Fruit fly (Drosophila melanogaster) whole organism, embryonic: ENCODE measurements around the gene E23.

Experiments used
- Adf1 ChIP-seq: fragments of 200-800 bp; sonication (Bioruptor generic); IDR thresholded peaks from 2 replicates; pipeline ENCODE4 v1.3.6; 2022; ENCODE audit warnings: missing biosample characterization, missing genetic modification characterization
- Atf6 ChIP-seq: fragments of 200-800 bp; sonication (Bioruptor generic); IDR thresholded peaks from 2 replicates; pipeline ENCODE4 v1.3.6; 2022; ENCODE audit warnings: missing biosample characterization, missing genetic modification characterization
- CG10267 ChIP-seq: fragments of 200-800 bp; sonication (Bioruptor generic); optimal IDR thresholded peaks from 2 replicates; lab custom pipeline; 2018; ENCODE audit warnings: missing biosample characterization, mild to moderate bottlenecking, missing genetic modification characterization, moderate library complexity
- CG10959 ChIP-seq: fragments of 200-800 bp; sonication (Bioruptor generic); IDR thresholded peaks from 2 replicates; pipeline ENCODE4 v1.3.6; 2022; ENCODE audit warnings: missing biosample characterization, missing genetic modification characterization
- CG11247 ChIP-seq: fragments of 200-800 bp; sonication (Bioruptor generic); IDR thresholded peaks from 2 replicates; pipeline ENCODE4 v1.3.6; 2022; ENCODE audit warnings: missing biosample characterization, missing genetic modification characterization
- CG11456 ChIP-seq: fragments of 200-800 bp; sonication (Bioruptor generic); IDR thresholded peaks from 3 replicates; pipeline ENCODE4 v1.3.6; 2022; ENCODE audit warnings: missing biosample characterization, missing genetic modification characterization
- CG12071 ChIP-seq: fragments of 200-800 bp; sonication (Bioruptor generic); optimal IDR thresholded peaks from 3 replicates; lab custom pipeline; 2018; ENCODE audit warnings: missing biosample characterization, mild to moderate bottlenecking, missing genetic modification characterization
- CG12219 ChIP-seq: fragments of 200-800 bp; sonication (Bioruptor generic); optimal IDR thresholded peaks from 3 replicates; lab custom pipeline; 2018; ENCODE audit warnings: missing biosample characterization, mild to moderate bottlenecking, missing genetic modification characterization
- CG12391 ChIP-seq: fragments of 200-800 bp; sonication (Bioruptor generic); optimal IDR thresholded peaks from 3 replicates; lab custom pipeline; 2018; ENCODE audit warnings: missing biosample characterization, mild to moderate bottlenecking, missing genetic modification characterization, moderate library complexity
- CG16813 ChIP-seq: fragments of 200-800 bp; sonication (Bioruptor generic); IDR thresholded peaks from 3 replicates; pipeline ENCODE4 v1.3.6; 2022; ENCODE audit warnings: missing biosample characterization, missing genetic modification characterization; ENCODE audit not compliant: partially characterized antibody
- CG18599 ChIP-seq: fragments of 200-800 bp; sonication (Bioruptor generic); optimal IDR thresholded peaks from 3 replicates; lab custom pipeline; 2017; ENCODE audit warnings: missing biosample characterization, missing genetic modification characterization, mild to moderate bottlenecking, moderate library complexity, missing genetic modification reagents
- CG2120 ChIP-seq: fragments of 200-800 bp; sonication (Bioruptor generic); optimal IDR thresholded peaks from 3 replicates; lab custom pipeline; 2016; ENCODE audit warnings: missing biosample characterization, missing genetic modification characterization
- CG33213 ChIP-seq: fragments of 200-800 bp; sonication (Bioruptor generic); optimal IDR thresholded peaks from 3 replicates; lab custom pipeline; 2016; ENCODE audit warnings: missing biosample characterization, missing genetic modification characterization
- CG3407 ChIP-seq: fragments of 200-800 bp; sonication (Bioruptor generic); optimal IDR thresholded peaks from 2 replicates; lab custom pipeline; 2018; ENCODE audit warnings: missing biosample characterization, mild to moderate bottlenecking, missing genetic modification characterization
- CG7786 ChIP-seq: fragments of 200-800 bp; sonication (Bioruptor generic); optimal IDR thresholded peaks from 2 replicates; lab custom pipeline; 2016; ENCODE audit warnings: missing biosample characterization, missing genetic modification characterization
- CG8359 ChIP-seq: fragments of 200-800 bp; sonication (Bioruptor generic); optimal IDR thresholded peaks from 2 replicates; lab custom pipeline; 2017; ENCODE audit warnings: missing biosample characterization, mild to moderate bottlenecking, missing genetic modification characterization, borderline replicate concordance
- CG8765 ChIP-seq: fragments of 200-800 bp; sonication (Bioruptor generic); IDR thresholded peaks from 2 replicates; pipeline ENCODE4 v1.3.6; 2022; ENCODE audit warnings: missing biosample characterization, missing genetic modification characterization
- CG8944 ChIP-seq: fragments of 200-800 bp; sonication (Bioruptor generic); optimal IDR thresholded peaks from 3 replicates; lab custom pipeline; 2016; ENCODE audit warnings: missing biosample characterization, missing genetic modification characterization
- CG9437 ChIP-seq: fragments of 200-800 bp; sonication (Bioruptor generic); optimal IDR thresholded peaks from 2 replicates; lab custom pipeline; 2018; ENCODE audit warnings: missing biosample characterization, mild to moderate bottlenecking, missing genetic modification characterization
- CG9932 ChIP-seq: fragments of 200-800 bp; sonication (Bioruptor generic); IDR thresholded peaks from 2 replicates; pipeline ENCODE4 v1.3.6; 2022; ENCODE audit warnings: missing biosample characterization, missing genetic modification characterization
- CTCF ChIP-seq: fragments of 200-800 bp; sonication (Bioruptor generic); optimal IDR thresholded peaks from 2 replicates; lab custom pipeline; 2017; ENCODE audit warnings: missing biosample characterization, mild to moderate bottlenecking, missing genetic modification characterization, moderate library complexity
- Deaf1 ChIP-seq: fragments of 200-800 bp; optimal IDR thresholded peaks from 3 replicates; lab custom pipeline; 2019; ENCODE audit warnings: missing biosample characterization, mild to moderate bottlenecking, missing genetic modification characterization, moderate library complexity
- Dip2 ChIP-seq: fragments of 200-800 bp; sonication (Bioruptor generic); IDR thresholded peaks from 2 replicates; pipeline ENCODE4 v1.3.6; 2022; ENCODE audit warnings: missing biosample characterization, missing genetic modification characterization
- Doc3 ChIP-seq: fragments of 200-800 bp; sonication (Bioruptor generic); IDR thresholded peaks from 3 replicates; pipeline ENCODE4 v1.3.6; 2022; ENCODE audit warnings: missing biosample characterization, missing genetic modification characterization; ENCODE audit not compliant: partially characterized antibody
- HmgZ ChIP-seq: fragments of 200-800 bp; sonication (Bioruptor generic); optimal IDR thresholded peaks from 2 replicates; lab custom pipeline; 2018; ENCODE audit warnings: missing biosample characterization, mild to moderate bottlenecking, missing genetic modification characterization
- Lhr ChIP-seq: fragments of 200-800 bp; sonication (Bioruptor generic); optimal IDR thresholded peaks from 3 replicates; lab custom pipeline; 2017; ENCODE audit warnings: mild to moderate bottlenecking, missing biosample characterization, missing genetic modification reagents, missing genetic modification characterization
- MBD-R2 ChIP-seq: fragments of 200-800 bp; sonication (Bioruptor generic); IDR thresholded peaks from 2 replicates; pipeline ENCODE4 v1.3.6; 2022; ENCODE audit warnings: missing biosample characterization, missing genetic modification characterization
- Meics ChIP-seq: fragments of 200-800 bp; sonication (Bioruptor generic); optimal IDR thresholded peaks from 2 replicates; lab custom pipeline; 2017; ENCODE audit warnings: missing biosample characterization, mild to moderate bottlenecking, missing genetic modification characterization
- NFAT ChIP-seq: fragments of 200-800 bp; sonication (Bioruptor generic); IDR thresholded peaks from 2 replicates; pipeline ENCODE4 v1.3.6; 2022; ENCODE audit warnings: missing biosample characterization, missing genetic modification characterization
- Scr ChIP-seq: fragments of 200-800 bp; sonication (Bioruptor generic); IDR thresholded peaks from 2 replicates; pipeline ENCODE4 v1.3.6; 2022; ENCODE audit warnings: missing biosample characterization, missing genetic modification characterization; ENCODE audit not compliant: partially characterized antibody
- TFAM ChIP-seq: fragments of 200-800 bp; sonication (Bioruptor generic); optimal IDR thresholded peaks from 2 replicates; lab custom pipeline; 2017; ENCODE audit warnings: missing biosample characterization, missing genetic modification characterization, inconsistent platforms
- al ChIP-seq: fragments of 200-800 bp; sonication (Bioruptor generic); IDR thresholded peaks from 2 replicates; pipeline ENCODE4 v1.3.6; 2022; ENCODE audit warnings: missing biosample characterization, missing genetic modification characterization
- ap ChIP-seq: fragments of 200-800 bp; sonication (Bioruptor generic); IDR thresholded peaks from 2 replicates; pipeline ENCODE4 v1.3.6; 2022; ENCODE audit warnings: missing biosample characterization, missing genetic modification characterization
- bigmax ChIP-seq: fragments of 200-800 bp; sonication (Bioruptor generic); optimal IDR thresholded peaks from 2 replicates; lab custom pipeline; 2018; ENCODE audit warnings: missing biosample characterization, mild to moderate bottlenecking, missing genetic modification characterization
- da ChIP-seq: fragments of 200-800 bp; sonication (Bioruptor generic); optimal IDR thresholded peaks from 2 replicates; lab custom pipeline; 2016; ENCODE audit warnings: missing biosample characterization, missing genetic modification characterization
- dati ChIP-seq: fragments of 200-800 bp; sonication (Bioruptor generic); IDR thresholded peaks from 2 replicates; pipeline ENCODE4 v1.3.6; 2022; ENCODE audit warnings: missing biosample characterization, missing genetic modification characterization
- dmrt11E ChIP-seq: fragments of 200-800 bp; sonication (Bioruptor generic); optimal IDR thresholded peaks from 3 replicates; lab custom pipeline; 2018; ENCODE audit warnings: missing biosample characterization, mild to moderate bottlenecking, missing genetic modification characterization, moderate library complexity
- fu2 ChIP-seq: fragments of 200-800 bp; sonication (Bioruptor generic); optimal IDR thresholded peaks from 2 replicates; lab custom pipeline; 2016; ENCODE audit warnings: missing biosample characterization, missing genetic modification characterization
- gce ChIP-seq: fragments of 200-800 bp; sonication (Bioruptor generic); IDR thresholded peaks from 3 replicates; pipeline ENCODE4 v1.3.6; 2022; ENCODE audit warnings: missing biosample characterization, missing genetic modification characterization
- grau ChIP-seq: fragments of 200-800 bp; optimal IDR thresholded peaks from 3 replicates; lab custom pipeline; 2019; ENCODE audit warnings: missing biosample characterization, mild to moderate bottlenecking, missing genetic modification characterization, moderate library complexity
- gro ChIP-seq: fragments of 200-800 bp; sonication (Bioruptor generic); optimal IDR thresholded peaks from 2 replicates; lab custom pipeline; 2016; ENCODE audit warnings: missing biosample characterization, missing genetic modification characterization
- hkb ChIP-seq, 2 experiments: fragments of 200-800 bp in 1 of 2; fragments of >200 bp in 1 of 2; sonication (Bioruptor generic) in 1 of 2; IDR thresholded peaks in 1 of 2; optimal IDR thresholded peaks in 1 of 2; 2 replicates each; pipeline versions ENCODE4 v1.3.6 to Lab custom; 2017 to 2022; ENCODE audit warnings: missing biosample characterization in 1 of 2, missing genetic modification characterization in 1 of 2
- ind ChIP-seq: fragments of 200-800 bp; sonication (Bioruptor generic); optimal IDR thresholded peaks from 3 replicates; lab custom pipeline; 2016; ENCODE audit warnings: missing biosample characterization, missing genetic modification characterization
- klu ChIP-seq: fragments of 200-800 bp; sonication (Bioruptor generic); IDR thresholded peaks from 2 replicates; pipeline ENCODE4 v1.3.6; 2022; ENCODE audit warnings: missing biosample characterization, missing genetic modification characterization
- p53 ChIP-seq: fragments of 200-800 bp; sonication (Bioruptor generic); optimal IDR thresholded peaks from 2 replicates; lab custom pipeline; 2016; ENCODE audit warnings: missing biosample characterization, missing genetic modification characterization
- row ChIP-seq: fragments of 200-800 bp; sonication (Bioruptor generic); IDR thresholded peaks from 3 replicates; pipeline ENCODE4 v1.3.6; 2022; ENCODE audit warnings: missing biosample characterization, missing genetic modification characterization
- shn ChIP-seq: fragments of 200-800 bp; sonication (Bioruptor generic); optimal IDR thresholded peaks from 3 replicates; lab custom pipeline; 2016; ENCODE audit warnings: missing biosample characterization, missing genetic modification characterization
- slp2 ChIP-seq: fragments of 200-800 bp; sonication (Bioruptor generic); optimal IDR thresholded peaks from 2 replicates; lab custom pipeline; 2016; ENCODE audit warnings: missing biosample characterization, missing genetic modification characterization
- stc ChIP-seq: fragments of 200-800 bp; sonication (Bioruptor generic); IDR thresholded peaks from 2 replicates; pipeline ENCODE4 v1.3.6; 2022; ENCODE audit warnings: missing biosample characterization, missing genetic modification characterization
- stwl ChIP-seq: fragments of 200-800 bp; sonication (Bioruptor generic); optimal IDR thresholded peaks from 3 replicates; lab custom pipeline; 2018; ENCODE audit warnings: missing biosample characterization, mild to moderate bottlenecking, missing genetic modification characterization, moderate library complexity
- tin ChIP-seq: fragments of 200-800 bp; sonication (Bioruptor generic); optimal IDR thresholded peaks from 3 replicates; lab custom pipeline; 2016; ENCODE audit warnings: missing biosample characterization, missing genetic modification characterization
- tx ChIP-seq: fragments of 200-800 bp; sonication (Bioruptor generic); optimal IDR thresholded peaks from 2 replicates; lab custom pipeline; 2016; ENCODE audit warnings: missing biosample characterization, missing genetic modification characterization

E23 gene

DNA sequence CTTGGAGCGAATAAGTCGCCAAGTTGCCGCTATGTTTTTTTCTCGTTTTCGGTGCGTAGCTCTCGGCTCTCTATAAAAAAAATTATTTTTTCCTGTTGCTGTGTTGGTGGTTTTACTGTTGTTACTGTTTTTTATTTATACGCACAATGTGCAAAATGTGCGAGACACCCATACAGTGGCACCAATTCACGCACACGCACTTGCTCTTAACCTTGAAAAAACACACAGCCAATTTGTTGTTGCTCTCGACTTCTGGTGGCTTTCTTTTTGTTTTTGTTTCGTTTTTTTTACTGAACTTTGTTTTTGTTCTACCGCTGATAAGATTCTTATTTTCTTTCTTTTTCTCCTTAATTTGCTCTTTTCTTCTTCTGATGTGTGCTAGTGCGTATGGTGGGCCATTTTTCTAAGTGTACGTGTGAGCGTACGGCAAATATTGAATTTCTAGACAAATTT, 1.6 kb upstream of the E23 start (continued):
- no peak for TF ChIP-seq dati (GFP tag; lab: Robert Waterston, UW)
- peak; percentile 43 for TF ChIP-seq grau (tag; lab: Kevin White, UChicago)
- TF ChIP-seq CG11456 (GFP tag; lab: Robert Waterston, UW), result no peak
- peak; percentile 52; the same call in 1 of the 2 replicates for TF ChIP-seq Atf6
- TF ChIP-seq CG2120 (GFP tag; lab: Kevin White, UChicago), result peak; percentile 74
- no peak for TF ChIP-seq HmgZ
- no peak for TF ChIP-seq Scr (GFP tag; lab: Robert Waterston, UW)
- TF ChIP-seq tx (GFP tag; lab: Kevin White, UChicago), result peak; percentile 13
- no peak for TF ChIP-seq fu2 (GFP tag; lab: Kevin White, UChicago)
- TF ChIP-seq slp2 (GFP tag; lab: Kevin White, UChicago), result no peak
- no peak for TF ChIP-seq gce (GFP tag; lab: Robert Waterston, UW)
- TF ChIP-seq CG11247 (GFP tag; lab: Robert Waterston, UW), result no peak
- TF ChIP-seq tin (GFP tag; lab: Kevin White, UChicago), result no peak
- no peak for TF ChIP-seq stc (GFP tag; lab: Robert Waterston, UW)
- TF ChIP-seq CG12071, result no peak
- TF ChIP-seq row (GFP tag; lab: Robert Waterston, UW), result peak; percentile 36; the same call in 1 of the 3 replicates
- no peak for TF ChIP-seq CG9437 (GFP tag; lab: Kevin White, UChicago)
- no peak for TF ChIP-seq Dip2 (GFP tag; lab: Robert Waterston, UW)
- TF ChIP-seq NFAT (GFP tag; lab: Robert Waterston, UW), result no peak
- TF ChIP-seq CG16813 (GFP tag; lab: Robert Waterston, UW), result no peak
- peak; percentile 19 for TF ChIP-seq Meics (GFP tag; lab: Kevin White, UChicago)
- peak; percentile 0 for TF ChIP-seq CG8944 (GFP tag; lab: Kevin White, UChicago)
- no peak for TF ChIP-seq CG10267 (tag; lab: Kevin White, UChicago)
- peak; percentile 5 for TF ChIP-seq p53 (GFP tag; lab: Kevin White, UChicago)
- no peak for TF ChIP-seq bigmax (GFP tag; lab: Kevin White, UChicago)
- TF ChIP-seq CG10959 (GFP tag; lab: Robert Waterston, UW), result no peak
- peak; percentile 40 for TF ChIP-seq CG7786 (GFP tag; lab: Kevin White, UChicago)
- TF ChIP-seq CG8765 (GFP tag; lab: Robert Waterston, UW), result no peak
- no peak for TF ChIP-seq CG3407 (GFP tag; lab: Kevin White, UChicago)
- TF ChIP-seq TFAM (GFP tag; lab: Kevin White, UChicago), result no peak
- TF ChIP-seq klu (GFP tag; lab: Robert Waterston, UW), result 0 out of 2 replicates have a peak, but pooled peaks have one; percentile 1
- peak; percentile 57 for TF ChIP-seq CG9932
- TF ChIP-seq CTCF (GFP tag; lab: Kevin White, UChicago), result no peak
- TF ChIP-seq hkb (optimal IDR thresholded peaks at IDR 0.05; lab: Kevin White, UChicago), result no peak
- no peak for TF ChIP-seq hkb (GFP tag; IDR thresholded peaks at IDR 0.05; lab: Robert Waterston, UW)
- no peak for TF ChIP-seq Lhr (GFP tag; lab: Kevin White, UChicago)
- no peak for TF ChIP-seq dmrt11E (tag; lab: Kevin White, UChicago)
- no peak for TF ChIP-seq CG33213 (GFP tag; lab: Kevin White, UChicago)
- no peak for TF ChIP-seq CG12391
- TF ChIP-seq Deaf1 (tag; lab: Kevin White, UChicago), result no peak
- TF ChIP-seq CG18599 (GFP tag; lab: Kevin White, UChicago), result peak; percentile 66
- TF ChIP-seq ap, result no peak
- TF ChIP-seq CG8359 (GFP tag; lab: Kevin White, UChicago), result no peak
- TF ChIP-seq shn (GFP tag; lab: Kevin White, UChicago), result peak; percentile 15
- peak; percentile 15 for TF ChIP-seq ind (GFP tag; lab: Kevin White, UChicago)
- no peak for TF ChIP-seq al
- TF ChIP-seq Doc3 (GFP tag; lab: Robert Waterston, UW), result no peak
- TF ChIP-seq gro (GFP tag; lab: Kevin White, UChicago), result peak; percentile 33
- TF ChIP-seq da (GFP tag; lab: Kevin White, UChicago), result no peak
- TF ChIP-seq stwl (tag; lab: Kevin White, UChicago), result no peak
- TF ChIP-seq MBD-R2 (GFP tag; lab: Robert Waterston, UW), result no peak; the same call in 1 of the 2 replicates
- peak; percentile 13; the same call in 1 of the 2 replicates for TF ChIP-seq Adf1 (GFP tag; lab: Robert Waterston, UW)
- no peak for TF ChIP-seq CG12219
